Worm (Caenorhabditis elegans): ENCODE data around the gene str-87.

Gene str-87

DNA sequence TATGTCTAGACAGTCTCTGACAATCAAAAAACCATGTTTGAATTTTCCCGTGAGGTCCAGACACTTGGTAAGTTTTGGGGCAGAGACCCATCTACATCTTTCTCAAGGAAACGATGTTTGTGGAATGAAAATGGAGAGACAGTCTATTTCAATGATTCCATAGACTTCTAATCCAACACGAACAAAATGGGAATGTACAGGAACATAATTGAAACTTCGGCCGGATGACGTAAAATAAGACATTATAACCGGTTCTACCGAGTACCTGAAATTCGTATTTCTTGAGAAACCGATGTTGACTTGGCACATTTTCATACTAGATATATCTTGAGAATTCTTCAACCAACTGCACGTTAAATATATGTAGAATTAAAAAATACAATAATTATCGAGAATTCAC, at the start of gene str-87:
Gene str-87 (minus strand): TSS at position 101 of the 400 bp plus-strand sequence.
- TF ChIP-seq unc-55 (GFP tag; optimal IDR thresholded peaks at IDR 0.05) (no peak), aly-2 (tag; optimal IDR thresholded peaks at IDR 0.05) (no peak), lin-39 (tag; optimal IDR thresholded peaks at IDR 0.05) (no peak), alr-1 (tag; optimal IDR thresholded peaks at IDR 0.05) (no peak), ama-1 (optimal IDR thresholded peaks at IDR 0.05) (no peak), nhr-23 (tag; optimal IDR thresholded peaks at IDR 0.05) (no peak), nhr-11 (tag; optimal IDR thresholded peaks at IDR 0.05) (no peak), zag-1 (tag; optimal IDR thresholded peaks at IDR 0.05) (no peak), crh-2 (tag; optimal IDR thresholded peaks at IDR 0.05) (no peak), ZK546.5 (tag; optimal IDR thresholded peaks at IDR 0.05) (no peak), skn-1 (tag; optimal IDR thresholded peaks at IDR 0.05) (no peak), sma-3 (GFP tag; optimal IDR thresholded peaks at IDR 0.05) (no peak), ztf-11 (tag; optimal IDR thresholded peaks at IDR 0.05) (no peak), blmp-1 (tag; optimal IDR thresholded peaks at IDR 0.05; ENCODE audit: insufficient read depth) (no peak), lsy-2 (tag; optimal IDR thresholded peaks at IDR 0.05) (no peak), sem-4 (tag; optimal IDR thresholded peaks at IDR 0.05) (no peak), ceh-82 (tag; optimal IDR thresholded peaks at IDR 0.05) (no peak), lin-11 (tag; optimal IDR thresholded peaks at IDR 0.05) (no peak), gmeb-1 (tag; optimal IDR thresholded peaks at IDR 0.05) (no peak)

DNA sequence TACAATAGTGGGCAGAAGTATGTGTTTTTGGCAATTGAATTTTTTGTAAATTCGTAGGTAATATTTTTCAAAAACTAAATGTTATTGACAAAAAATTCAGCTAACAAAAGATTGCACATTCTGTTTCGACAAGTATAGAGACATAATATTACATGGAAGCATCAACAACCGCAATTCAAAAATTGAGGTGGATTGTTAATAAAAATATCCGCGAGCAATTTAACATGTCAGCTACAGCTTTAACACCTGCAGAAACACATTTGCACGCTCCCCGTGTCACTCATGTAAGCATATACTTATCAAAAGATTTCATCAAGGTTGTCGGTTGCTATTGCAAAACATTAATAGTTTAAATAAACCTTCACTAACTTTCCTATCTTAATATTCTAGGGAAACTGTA, 47.7 kb upstream of the str-87 start, which contains the start of gene srsx-34:
Gene srsx-34 (plus strand): TSS at position 301 of the 400 bp plus-strand sequence.
- no peak for TF ChIP-seq lin-39 (tag; optimal IDR thresholded peaks at IDR 0.05)
- TF ChIP-seq ama-1 (optimal IDR thresholded peaks at IDR 0.05), result no peak

DNA sequence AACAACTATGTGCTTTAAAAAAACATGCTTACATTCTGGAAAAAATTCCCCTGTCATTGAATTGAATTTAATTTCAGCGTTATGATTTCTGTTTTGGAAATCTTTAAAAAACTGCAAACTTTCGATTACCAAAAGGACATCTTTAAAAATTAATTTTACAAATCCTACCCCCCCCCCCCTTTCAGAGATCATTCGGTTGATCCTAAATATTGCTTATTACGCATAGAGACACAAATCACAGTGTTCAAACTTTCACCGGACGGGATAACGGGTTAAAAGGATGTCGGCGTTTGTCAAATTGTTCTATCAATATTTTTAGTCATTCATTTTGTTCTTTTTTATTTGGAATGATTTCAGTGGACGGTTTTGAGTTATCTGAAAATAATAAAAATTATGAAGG, 45.3 kb upstream of the str-87 start, which contains the start of gene C25E10.4:
Gene C25E10.4 (plus strand): TSS at position 301 of the 400 bp plus-strand sequence.
- TF ChIP-seq nhr-129 (tag; optimal IDR thresholded peaks at IDR 0.05) (no peak), nhr-12 (tag; optimal IDR thresholded peaks at IDR 0.05) (no peak), sma-3 (GFP tag; optimal IDR thresholded peaks at IDR 0.05) (no peak), aly-2 (tag; optimal IDR thresholded peaks at IDR 0.05) (no peak), nhr-77 (tag; optimal IDR thresholded peaks at IDR 0.05) (no peak), elt-3 (tag; optimal IDR thresholded peaks at IDR 0.05) (no peak), gmeb-1 (tag; optimal IDR thresholded peaks at IDR 0.05) (no peak), nhr-25 (tag; optimal IDR thresholded peaks at IDR 0.05) (no peak), crh-2 (tag; optimal IDR thresholded peaks at IDR 0.05) (no peak), blmp-1 (tag; optimal IDR thresholded peaks at IDR 0.05; ENCODE audit: insufficient read depth) (no peak), ztf-11 (tag; optimal IDR thresholded peaks at IDR 0.05) (no peak), nhr-6 (tag; optimal IDR thresholded peaks at IDR 0.05) (no peak), egl-27 (tag; optimal IDR thresholded peaks at IDR 0.05) (no peak), nhr-237 (tag; optimal IDR thresholded peaks at IDR 0.05) (no peak), lin-11 (tag; optimal IDR thresholded peaks at IDR 0.05) (no peak), ceh-82 (tag; optimal IDR thresholded peaks at IDR 0.05) (no peak), R02D3.7 (tag; optimal IDR thresholded peaks at IDR 0.05) (no peak), ceh-16 (tag; optimal IDR thresholded peaks at IDR 0.05) (no peak), Y55F3AM.14 (GFP tag; optimal IDR thresholded peaks at IDR 0.05) (no peak)

DNA sequence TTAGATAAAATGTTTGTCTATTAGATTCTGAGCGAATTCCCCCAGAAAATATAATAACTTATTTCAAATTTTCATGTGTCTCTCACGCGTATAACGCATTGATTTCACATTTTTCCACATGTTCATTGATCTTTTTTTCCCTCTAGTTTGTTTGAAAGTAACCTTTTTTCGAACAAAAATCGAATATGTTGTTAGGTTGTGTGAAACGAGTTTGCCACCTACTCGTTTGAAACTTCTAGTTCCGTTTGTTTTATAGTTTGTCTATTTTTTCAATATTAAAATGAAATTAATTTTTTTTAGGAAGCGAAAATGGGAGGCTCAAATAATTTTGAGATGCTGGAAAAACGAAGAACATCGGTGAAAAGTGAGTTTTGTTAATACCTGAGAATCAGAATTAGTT, 42.2 kb upstream of the str-87 start, which contains the start of gene C25E10.5:
Gene C25E10.5 (plus strand): TSS at position 301 of the 400 bp plus-strand sequence.
- no peak for TF ChIP-seq snpc-4 (tag; optimal IDR thresholded peaks at IDR 0.05)

DNA sequence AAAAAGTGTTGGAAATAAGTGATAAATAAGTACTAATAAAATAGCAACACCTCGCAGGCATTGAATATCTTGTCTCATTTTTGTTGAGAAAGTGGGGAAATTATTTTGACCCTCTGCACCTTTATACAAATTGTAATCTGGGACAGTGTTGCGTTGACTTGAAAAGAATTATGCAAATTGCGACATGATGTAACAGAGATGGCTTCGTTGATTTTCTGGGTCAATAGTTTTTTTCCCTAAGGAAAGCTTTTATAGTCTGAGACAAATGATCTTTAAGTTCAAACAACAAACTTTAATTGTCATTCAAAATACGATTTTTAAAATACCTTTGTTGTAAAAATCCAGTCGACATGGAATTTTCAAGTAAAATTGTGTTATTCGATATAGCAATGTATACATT, 36.7 kb upstream of the str-87 start, which contains the start of gene bus-1:
Gene bus-1 (minus strand): TSS at position 101 of the 400 bp plus-strand sequence.
- no peak for TF ChIP-seq dmd-4 (tag; optimal IDR thresholded peaks at IDR 0.05)
- no peak for TF ChIP-seq lin-13 (GFP tag; optimal IDR thresholded peaks at IDR 0.05)
- no peak for TF ChIP-seq mbf-1 (tag; optimal IDR thresholded peaks at IDR 0.05)
- TF ChIP-seq unc-39 (tag; optimal IDR thresholded peaks at IDR 0.05), result no peak

DNA sequence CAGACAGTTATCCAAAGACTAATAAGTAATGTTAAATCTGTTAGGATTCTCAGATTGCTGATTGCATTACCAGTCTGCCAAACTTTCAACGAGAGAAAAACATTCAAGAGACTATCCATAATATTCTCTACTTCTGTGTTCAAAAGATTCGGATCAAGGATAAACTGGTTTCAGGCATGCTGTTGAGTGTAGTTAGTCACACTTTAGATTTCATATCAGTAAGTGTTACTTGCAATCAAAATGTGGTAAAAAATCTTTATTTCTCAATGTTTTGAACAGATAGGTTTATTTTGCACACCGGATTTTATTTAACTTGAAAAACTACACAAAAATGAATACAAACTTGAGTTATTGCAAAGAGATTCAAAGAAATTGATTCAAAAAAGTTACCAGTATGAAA, 34.1 kb upstream of the str-87 start, which contains the start of gene oac-41:
Gene oac-41 (minus strand): TSS at position 101 of the 400 bp plus-strand sequence.
- TF ChIP-seq egl-27 (tag; optimal IDR thresholded peaks at IDR 0.05) (no peak), nhr-25 (tag; optimal IDR thresholded peaks at IDR 0.05) (no peak), mab-5 (tag; optimal IDR thresholded peaks at IDR 0.05) (no peak), nhr-10 (tag; optimal IDR thresholded peaks at IDR 0.05) (no peak), Y55F3AM.14 (GFP tag; optimal IDR thresholded peaks at IDR 0.05) (no peak), gmeb-1 (tag; optimal IDR thresholded peaks at IDR 0.05) (no peak), lin-13 (GFP tag; optimal IDR thresholded peaks at IDR 0.05) (no peak), unc-39 (tag; optimal IDR thresholded peaks at IDR 0.05) (no peak), nhr-77 (tag; optimal IDR thresholded peaks at IDR 0.05) (no peak), C34F6.9 (tag; optimal IDR thresholded peaks at IDR 0.05) (no peak), nhr-23 (tag; optimal IDR thresholded peaks at IDR 0.05) (no peak), sma-9 (GFP tag; optimal IDR thresholded peaks at IDR 0.05) (no peak), sma-9 (tag; optimal IDR thresholded peaks at IDR 0.05) (no peak), ztf-1 (GFP tag; conservative IDR thresholded peaks at IDR 0.05) (no peak)
